Worm (Caenorhabditis elegans): ENCODE results near the gene toca-1.

DNA sequence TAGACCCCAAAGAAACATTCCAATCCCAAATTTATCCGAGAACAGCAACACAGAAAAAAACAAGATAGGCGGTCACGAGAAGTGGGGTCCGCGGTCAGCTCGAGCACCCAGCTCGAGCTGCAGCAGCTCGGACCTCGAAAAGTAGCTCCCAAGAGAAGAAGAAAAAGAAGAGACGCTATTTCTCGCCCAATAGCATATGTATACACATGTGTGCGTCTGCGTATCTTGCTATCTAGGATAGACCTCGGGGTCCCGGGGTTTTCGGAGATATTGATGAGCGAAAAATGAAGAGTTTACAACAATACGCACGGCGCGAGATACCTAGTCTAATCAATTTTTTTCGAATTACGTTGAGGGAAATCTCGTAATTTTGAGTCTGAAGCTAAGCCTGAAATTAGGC lies 781 bp upstream of the toca-1 start:
- TF ChIP-seq pha-4 (tag; optimal IDR thresholded peaks at IDR 0.05): no peak
- TF ChIP-seq aly-2 (tag; optimal IDR thresholded peaks at IDR 0.05): no peak
- TF ChIP-seq jun-1 (tag; optimal IDR thresholded peaks at IDR 0.05): no peak

All from whole organism, L3 larva.